Fruit fly (Drosophila melanogaster): Measurements from ENCODE around the gene CG16815.

DNA sequence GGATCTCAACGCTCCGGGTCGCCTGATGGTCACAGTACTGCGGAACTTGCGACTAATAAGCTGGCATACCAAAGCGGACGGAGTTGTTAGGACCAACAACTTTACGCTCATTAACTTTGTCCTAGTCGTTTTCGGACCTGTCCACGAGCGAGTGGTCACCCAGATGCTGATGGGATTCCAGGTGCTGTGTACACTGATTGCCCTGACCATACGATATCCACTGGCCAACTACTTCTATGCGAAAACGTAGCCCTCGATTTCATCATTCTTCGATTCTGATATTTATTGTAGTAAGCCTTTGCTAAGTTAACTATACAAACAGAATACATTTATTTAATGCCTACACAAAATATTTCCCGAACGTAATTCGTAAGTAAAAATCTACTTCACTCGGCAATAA, 46.5 kb upstream of the CG16815 start, which contains the start of gene Rsph1:
- no peak for TF ChIP-seq CG14655 (GFP tag; optimal IDR thresholded peaks at IDR 0.05)
- no peak for TF ChIP-seq CG15710 (tag; optimal IDR thresholded peaks at IDR 0.05)
- TF ChIP-seq CG8301 (tag; optimal IDR thresholded peaks at IDR 0.05) = no peak
- TF ChIP-seq CG4496 (GFP tag; IDR thresholded peaks at IDR 0.05) = no peak
- TF ChIP-seq gl (tag; optimal IDR thresholded peaks at IDR 0.05) = no peak
- TF ChIP-seq EcR (GFP tag; optimal IDR thresholded peaks at IDR 0.05) = no peak
- TF ChIP-seq Pif1A (GFP tag; optimal IDR thresholded peaks at IDR 0.05) = no peak
- TF ChIP-seq CG9948 (tag; optimal IDR thresholded peaks at IDR 0.05) = no peak
- no peak for TF ChIP-seq CG32121 (GFP tag; IDR thresholded peaks at IDR 0.05)
